Worm (Caenorhabditis elegans): ENCODE measurements around the gene adk-1.
"Not testable (repeated sequence)": the region's sequence is repeated elsewhere in the genome, so short reads cannot be mapped to it uniquely, and the experiment has no call there.

Gene adk-1

ce11 chrIV:11196866-11197265 lies 13.8 kb downstream of the adk-1 start:
- TF ChIP-seq vab-7 (GFP tag; IDR thresholded peaks at IDR 0.05), result peak; percentile 78
- peak; percentile 62; the same call in 1 of the 2 replicates for TF ChIP-seq ctbp-1 (GFP tag; IDR thresholded peaks at IDR 0.05)
- TF ChIP-seq madf-5 (GFP tag; IDR thresholded peaks at IDR 0.05), result 0 out of 4 replicates have a peak, but pooled peaks of 1 of the 2 experiments have one; percentile 50
- 0 out of 2 replicates have a peak, but pooled peaks have one; percentile 32 for TF ChIP-seq nhr-42 (GFP tag; IDR thresholded peaks at IDR 0.05)
- peak; percentile 80 for TF ChIP-seq snpc-1.2 (GFP tag; IDR thresholded peaks at IDR 0.05)
- TF ChIP-seq F26F4.8 (GFP tag; conservative IDR thresholded peaks at IDR 0.05), result peak; percentile 79
- TF ChIP-seq zfp-3 (GFP tag; conservative IDR thresholded peaks at IDR 0.05), result peak; percentile 66; the same call in 1 of the 2 replicates
- peak; percentile 76 for TF ChIP-seq dmd-8 (GFP tag; IDR thresholded peaks at IDR 0.05)
- TF ChIP-seq D1046.2 (GFP tag; IDR thresholded peaks at IDR 0.05), result peak; percentile 66; the same call in 1 of the 2 replicates
- TF ChIP-seq F44E2.7 (GFP tag; IDR thresholded peaks at IDR 0.05), result peak; percentile 58; the same call in 1 of the 2 replicates
- peak; percentile 73 for TF ChIP-seq ZK337.2 (GFP tag; IDR thresholded peaks at IDR 0.05)
- peak; percentile 71 for TF ChIP-seq hmg-1.1 (GFP tag; IDR thresholded peaks at IDR 0.05)
- TF ChIP-seq nhr-41 (GFP tag; IDR thresholded peaks at IDR 0.05), result 0 out of 2 replicates have a peak, but pooled peaks have one; percentile 60
- TF ChIP-seq pha-4 (GFP tag; IDR thresholded peaks at IDR 0.05), result peak; percentile 70; the same call in 1 of the 2 replicates
- TF ChIP-seq pha-4 (tag; optimal IDR thresholded peaks at IDR 0.05), result not testable (repeated sequence)

- TF ChIP-seq pha-4 (GFP tag; IDR thresholded peaks at IDR 0.05) (no peak), pha-4 (tag; optimal IDR thresholded peaks at IDR 0.05) (no peak), F26F4.8 (GFP tag; conservative IDR thresholded peaks at IDR 0.05) (no peak), nhr-41 (GFP tag; IDR thresholded peaks at IDR 0.05) (no peak), zfp-3 (GFP tag; conservative IDR thresholded peaks at IDR 0.05) (no peak), lin-13 (GFP tag; optimal IDR thresholded peaks at IDR 0.05) (no peak), R02D3.7 (tag; optimal IDR thresholded peaks at IDR 0.05) (no peak), daf-8 (GFP tag; IDR thresholded peaks at IDR 0.05) (no peak), dpl-1 (GFP tag; optimal IDR thresholded peaks at IDR 0.05) (no peak), mdt-29 (GFP tag; IDR thresholded peaks at IDR 0.05) (no peak), zfp-2 (tag; optimal IDR thresholded peaks at IDR 0.05) (no peak), set-16 (GFP tag; IDR thresholded peaks at IDR 0.05) (no peak), nhr-42 (GFP tag; IDR thresholded peaks at IDR 0.05) (no peak), ztf-11 (tag; optimal IDR thresholded peaks at IDR 0.05) (no peak), nhr-77 (tag; optimal IDR thresholded peaks at IDR 0.05) (no peak), Y105C5A.15 (GFP tag; IDR thresholded peaks at IDR 0.05) (no peak), jun-1 (tag; optimal IDR thresholded peaks at IDR 0.05) (no peak), T20F7.1 (GFP tag; optimal IDR thresholded peaks at IDR 0.05) (no peak)
Observed at ce11 chrIV:11189411-11189810, 21.2 kb downstream of the adk-1 start, which contains the start of gene fbxb-79. Gene fbxb-79, minus strand, starts transcription at chrIV:11189511.

- TF ChIP-seq unc-62 (GFP tag; optimal IDR thresholded peaks at IDR 0.05 in 1 of 2) (peak in 1 of 2 experiments; percentile 29), unc-62 (tag; optimal IDR thresholded peaks at IDR 0.05) (no peak), php-3 (GFP tag; IDR thresholded peaks at IDR 0.05) (no peak)
Observed at ce11 chrIV:11186729-11187128, 23.9 kb downstream of the adk-1 start, which contains the start of gene sdz-27. Gene sdz-27, plus strand, starts transcription at chrIV:11187029.

ce11 chrIV:11183991-11184390 lies 26.6 kb downstream of the adk-1 start, which contains the start of gene nuaf-3:
Gene nuaf-3, plus strand, starts transcription at chrIV:11184291.
- TF ChIP-seq lin-13 (GFP tag; optimal IDR thresholded peaks at IDR 0.05), result no peak
- no peak for TF ChIP-seq hmg-1.1 (GFP tag; IDR thresholded peaks at IDR 0.05)
- TF ChIP-seq unc-62 (GFP tag; optimal IDR thresholded peaks at IDR 0.05 in 1 of 2), result peak in 1 of 2 experiments; percentile 12
- no peak for TF ChIP-seq unc-62 (tag; optimal IDR thresholded peaks at IDR 0.05)
- no peak for TF ChIP-seq daf-8 (GFP tag; IDR thresholded peaks at IDR 0.05)
- TF ChIP-seq daf-16 (GFP tag; optimal IDR thresholded peaks at IDR 0.05), result no peak
- TF ChIP-seq daf-16 (tag; optimal IDR thresholded peaks at IDR 0.05), result peak; percentile 34
- no peak for TF ChIP-seq pha-4 (GFP tag; IDR thresholded peaks at IDR 0.05)
- TF ChIP-seq pha-4 (tag; optimal IDR thresholded peaks at IDR 0.05), result no peak
- peak; percentile 22 for TF ChIP-seq dve-1 (tag; optimal IDR thresholded peaks at IDR 0.05; ENCODE audit: insufficient read depth)
- peak; percentile 44 for TF ChIP-seq ama-1 (optimal IDR thresholded peaks at IDR 0.05)
- no peak for TF ChIP-seq arid-1 (GFP tag; conservative IDR thresholded peaks at IDR 0.05)
- TF ChIP-seq T26A8.4 (GFP tag; IDR thresholded peaks at IDR 0.05), result 0 out of 2 replicates have a peak, but pooled peaks have one; percentile 27
- TF ChIP-seq nhr-237 (tag; optimal IDR thresholded peaks at IDR 0.05), result no peak
- TF ChIP-seq F37D6.2 (tag; optimal IDR thresholded peaks at IDR 0.05), result no peak
